Fruit fly (Drosophila melanogaster) whole organism, wandering third instar larva: ENCODE measurements around the gene CG32537.

Experiments used
- lola ChIP-seq: fragments of >200 bp; optimal IDR thresholded peaks from 2 replicates; lab custom pipeline; 2017; ENCODE audit warnings: missing biosample characterization, missing genetic modification characterization
- usp ChIP-seq: fragments of >200 bp; optimal IDR thresholded peaks from 2 replicates; lab custom pipeline; 2017; ENCODE audit warnings: missing biosample characterization, missing genetic modification characterization

DNA sequence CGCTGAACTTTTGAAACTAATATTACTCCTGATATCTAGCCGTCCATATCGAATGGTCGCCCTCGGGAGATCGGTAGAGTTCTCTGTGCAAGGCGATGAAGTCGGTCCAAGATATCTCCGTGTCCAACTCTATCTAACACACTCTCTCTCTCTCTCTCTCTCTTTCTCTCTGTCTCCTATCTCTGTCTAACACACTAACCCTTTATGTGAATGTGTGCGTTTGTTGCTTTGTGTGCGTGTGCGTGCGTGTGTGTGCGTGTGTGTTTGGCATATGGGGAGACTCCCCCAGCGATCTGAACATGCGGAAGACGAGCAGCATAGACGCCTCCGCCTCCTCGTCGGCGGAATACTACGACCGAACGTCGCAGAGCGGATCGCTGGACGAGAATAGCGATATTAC, 11.9 kb downstream of the CG32537 start:
- TF ChIP-seq lola (GFP tag; lab: Kevin White, UChicago) (no peak), usp (GFP tag; lab: Kevin White, UChicago) (no peak)
